Worm (Caenorhabditis elegans) whole organism, L2 larva: ENCODE results near the gene srv-29.

Experiments
- C34F6.9 ChIP-seq: fragments of 150-350 bp; optimal IDR thresholded peaks from 2 replicates; lab custom pipeline; 2014; ENCODE audit warnings: missing biosample characterization, missing genetic modification characterization
- R02D3.7 ChIP-seq: fragments of 150-350 bp; optimal IDR thresholded peaks from 2 replicates; lab custom pipeline; 2014; ENCODE audit warnings: missing biosample characterization, missing genetic modification characterization
- ceh-16 ChIP-seq: fragments of 150-350 bp; optimal IDR thresholded peaks from 2 replicates; lab custom pipeline; 2014; ENCODE audit warnings: missing biosample characterization, missing genetic modification characterization
- elt-3 ChIP-seq: sonication (generic microtip); optimal IDR thresholded peaks from 2 replicates; lab custom pipeline; 2017; ENCODE audit warnings: missing biosample characterization, missing genetic modification characterization
- fos-1 ChIP-seq: fragments of 150-350 bp; optimal IDR thresholded peaks from 2 replicates; lab custom pipeline; 2014; ENCODE audit warnings: missing biosample characterization, missing genetic modification characterization
- lin-13 ChIP-seq: fragments of 150-350 bp; optimal IDR thresholded peaks from 2 replicates; lab custom pipeline; 2014; ENCODE audit warnings: missing biosample characterization, missing genetic modification reagents, missing genetic modification characterization
- mab-5 ChIP-seq: fragments of 150-350 bp; optimal IDR thresholded peaks from 2 replicates; lab custom pipeline; 2014; ENCODE audit warnings: missing biosample characterization, missing genetic modification characterization
- nhr-23 ChIP-seq: fragments of 150-350 bp; optimal IDR thresholded peaks from 2 replicates; lab custom pipeline; 2014; ENCODE audit warnings: missing biosample characterization, missing genetic modification reagents, missing genetic modification characterization
- unc-62 ChIP-seq: fragments of 150-350 bp; optimal IDR thresholded peaks from 2 replicates; lab custom pipeline; 2014; ENCODE audit warnings: missing biosample characterization, missing genetic modification reagents, missing genetic modification characterization
- ztf-11 ChIP-seq: sonication (generic microtip); optimal IDR thresholded peaks from 2 replicates; lab custom pipeline; 2017; ENCODE audit warnings: missing biosample characterization, missing genetic modification characterization

DNA sequence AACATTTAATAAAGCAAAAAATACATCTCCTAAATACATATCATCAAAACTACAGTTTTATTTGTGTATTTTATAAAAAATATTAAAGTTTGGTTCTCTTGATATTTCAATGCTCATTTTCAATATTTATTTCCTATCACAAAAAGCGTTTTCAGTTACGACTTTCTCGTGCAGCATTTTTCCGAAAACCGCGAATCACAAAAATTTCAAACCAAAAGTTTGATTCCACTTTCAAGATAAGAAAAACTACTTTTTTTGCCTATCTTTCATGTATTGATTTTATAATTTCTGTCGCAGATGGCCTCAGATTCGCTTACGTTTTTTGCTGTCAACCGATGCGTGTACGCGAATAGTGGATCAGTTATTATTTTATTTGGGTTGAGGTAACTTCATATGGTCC, 47.0 kb downstream of the srv-29 start, which contains the start of gene C49A9.4:
- TF ChIP-seq elt-3 (tag; lab: Kevin White, UChicago) (no peak), mab-5 (tag; lab: Kevin White, UChicago) (no peak), C34F6.9 (tag; lab: Kevin White, UChicago) (no peak), fos-1 (tag; lab: Kevin White, UChicago) (peak; percentile 78), nhr-23 (no peak), R02D3.7 (tag; lab: Kevin White, UChicago) (no peak), ceh-16 (tag; lab: Kevin White, UChicago) (no peak), ztf-11 (tag; lab: Kevin White, UChicago) (no peak), lin-13 (GFP tag; lab: Kevin White, UChicago) (no peak), unc-62 (GFP tag; lab: Kevin White, UChicago) (no peak)
